Worm (Caenorhabditis elegans): Measurements from ENCODE around the gene T19C3.2.

The T19C3.2 gene

DNA sequence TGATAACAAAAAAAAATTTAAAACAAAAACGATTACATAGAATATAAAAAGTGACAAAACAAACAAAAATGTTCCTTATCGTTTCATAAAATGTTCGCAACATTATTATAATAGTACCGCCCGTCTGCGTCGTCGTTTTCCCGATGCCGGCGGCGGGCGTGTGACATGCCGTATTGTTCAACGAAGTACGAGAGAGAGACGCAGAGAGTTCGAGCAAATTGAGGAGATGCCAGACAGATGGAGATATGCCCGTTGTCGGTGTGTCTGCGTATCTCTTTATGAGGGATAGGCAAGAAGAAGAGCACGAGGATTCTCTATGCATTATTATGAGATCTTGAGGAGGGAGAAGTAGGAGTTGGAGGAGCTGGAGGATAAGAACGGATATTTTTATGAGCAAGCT lies 6.4 kb upstream of the T19C3.2 start (continued):
- peak; percentile 82 for TF ChIP-seq ztf-22 (GFP tag; optimal IDR thresholded peaks at IDR 0.05)
- no peak for TF ChIP-seq F57C9.4 (tag; optimal IDR thresholded peaks at IDR 0.05)
- peak; percentile 37; the same call in 1 of the 2 replicates for TF ChIP-seq lir-1 (GFP tag; conservative IDR thresholded peaks at IDR 0.05)

- TF ChIP-seq F10E7.11 (tag; optimal IDR thresholded peaks at IDR 0.05) (no peak), ztf-26 (tag; optimal IDR thresholded peaks at IDR 0.05) (no peak), ztf-22 (GFP tag; optimal IDR thresholded peaks at IDR 0.05) (no peak), ceh-58 (GFP tag; IDR thresholded peaks at IDR 0.05) (no peak), zfh-2 (GFP tag; conservative IDR thresholded peaks at IDR 0.05) (no peak), nhr-80 (tag; optimal IDR thresholded peaks at IDR 0.05) (peak; percentile 62), atf-7 (tag; optimal IDR thresholded peaks at IDR 0.05) (no peak), madf-6 (GFP tag; IDR thresholded peaks at IDR 0.05) (no peak), F33H1.4 (GFP tag; IDR thresholded peaks at IDR 0.05) (no peak), cebp-2 (GFP tag; IDR thresholded peaks at IDR 0.05) (no peak), him-1 (tag; optimal IDR thresholded peaks at IDR 0.05) (no peak), ets-4 (GFP tag; optimal IDR thresholded peaks at IDR 0.05) (no peak), sea-2 (GFP tag; IDR thresholded peaks at IDR 0.05) (no peak), pha-4 (tag; optimal IDR thresholded peaks at IDR 0.05) (no peak), F37B4.10 (GFP tag; IDR thresholded peaks at IDR 0.05) (no peak), nfyb-1 (GFP tag; IDR thresholded peaks at IDR 0.05) (no peak), cebp-1 (GFP tag; IDR thresholded peaks at IDR 0.05) (no peak), cebp-1 (tag; optimal IDR thresholded peaks at IDR 0.05) (peak; percentile 47), nhr-90 (tag; optimal IDR thresholded peaks at IDR 0.05) (no peak), attf-5 (GFP tag; optimal IDR thresholded peaks at IDR 0.05) (peak; percentile 44), madf-10 (tag; optimal IDR thresholded peaks at IDR 0.05) (no peak), F49E8.2 (tag; optimal IDR thresholded peaks at IDR 0.05; ENCODE audit: insufficient read depth) (no peak), hsf-1 (GFP tag; IDR thresholded peaks at IDR 0.05) (no peak), tlf-1 (GFP tag; optimal IDR thresholded peaks at IDR 0.05) (no peak), tbp1 (GFP tag; optimal IDR thresholded peaks at IDR 0.05) (no peak), lin-26 (GFP tag; IDR thresholded peaks at IDR 0.05) (no peak), bed-2 (GFP tag; IDR thresholded peaks at IDR 0.05) (no peak), ccch-3 (GFP tag; optimal IDR thresholded peaks at IDR 0.05) (no peak)
Observed at ce11 chrIII:620204-620718, 2.9 kb upstream of the T19C3.2 start, which contains the start of gene T19C3.4. Gene T19C3.4 (minus strand): TSS chrIII:620254.

ce11 chrIII:614447-614846 lies 2.9 kb downstream of the T19C3.2 start, which contains the start of gene T19C3.3:
Gene T19C3.3 (minus strand): TSS chrIII:614547.
- TF ChIP-seq ets-4 (GFP tag; optimal IDR thresholded peaks at IDR 0.05) (no peak), mcd-1 (GFP tag; IDR thresholded peaks at IDR 0.05) (no peak), lin-26 (GFP tag; IDR thresholded peaks at IDR 0.05) (no peak), hlh-12 (tag; optimal IDR thresholded peaks at IDR 0.05) (no peak), Y53G8AR.9 (GFP tag; conservative IDR thresholded peaks at IDR 0.05) (no peak), lsy-27 (tag; optimal IDR thresholded peaks at IDR 0.05; ENCODE audit: borderline replicate concordance, insufficient read depth) (no peak), F37B4.10 (GFP tag; IDR thresholded peaks at IDR 0.05) (no peak), xnd-1 (tag; optimal IDR thresholded peaks at IDR 0.05) (no peak), dpff-1 (tag; optimal IDR thresholded peaks at IDR 0.05) (no peak), snpc-4 (GFP tag; optimal IDR thresholded peaks at IDR 0.05) (no peak), snpc-4 (tag; optimal IDR thresholded peaks at IDR 0.05) (no peak)
